Worm (Caenorhabditis elegans) whole organism, mixed stage, embryonic: Measurements from ENCODE around the gene T19H12.6.

Experiments used
- M03D4.4 ChIP-seq: sonication (generic microtip); optimal IDR thresholded peaks from 2 replicates; lab custom pipeline; 2017; ENCODE audit warnings: mild to moderate bottlenecking, missing genetic modification characterization, missing compliant biosample characterization
- bed-3 ChIP-seq: fragments of 200-800 bp; sonication (Bioruptor generic); optimal IDR thresholded peaks from 3 replicates; lab custom pipeline; 2018; ENCODE audit warnings: mild to moderate bottlenecking, missing genetic modification characterization, moderate library complexity, missing compliant biosample characterization
- blmp-1 ChIP-seq: fragments of 150-350 bp; optimal IDR thresholded peaks from 2 replicates; lab custom pipeline; 2014; ENCODE audit warnings: missing biosample characterization, missing genetic modification characterization
- ceh-39 ChIP-seq: fragments of 150-350 bp; optimal IDR thresholded peaks from 2 replicates; lab custom pipeline; 2014; ENCODE audit warnings: missing biosample characterization, missing genetic modification characterization
- ceh-43 ChIP-seq: fragments of 200-800 bp; sonication (Bioruptor generic); optimal IDR thresholded peaks from 2 replicates; lab custom pipeline; 2018; ENCODE audit warnings: mild to moderate bottlenecking, missing genetic modification characterization, moderate library complexity, missing compliant biosample characterization
- ceh-83 ChIP-seq: fragments of 200-800 bp; sonication (Bioruptor generic); optimal IDR thresholded peaks from 2 replicates; lab custom pipeline; 2018; ENCODE audit warnings: mild to moderate bottlenecking, missing genetic modification characterization, missing compliant biosample characterization
- ces-1 ChIP-seq: fragments of 150-350 bp; optimal IDR thresholded peaks from 2 replicates; lab custom pipeline; 2014; ENCODE audit warnings: missing biosample characterization, missing genetic modification reagents, missing genetic modification characterization
- drap-1 ChIP-seq: fragments of 200-800 bp; sonication (Bioruptor generic); optimal IDR thresholded peaks from 3 replicates; lab custom pipeline; 2018; ENCODE audit warnings: mild to moderate bottlenecking, missing genetic modification characterization, missing compliant biosample characterization
- elt-1 ChIP-seq: sonication (generic microtip); optimal IDR thresholded peaks from 2 replicates; lab custom pipeline; 2017; ENCODE audit warnings: missing genetic modification characterization, mild to moderate bottlenecking, missing compliant biosample characterization, antibody characterized with exemption, moderate library complexity, borderline replicate concordance; ENCODE audit not compliant: insufficient read depth
- elt-3 ChIP-seq: fragments of 150-350 bp; optimal IDR thresholded peaks from 2 replicates; lab custom pipeline; 2014; ENCODE audit warnings: missing biosample characterization, missing genetic modification characterization
- ham-2 ChIP-seq: fragments of 200-800 bp; sonication (Bioruptor generic); optimal IDR thresholded peaks from 2 replicates; lab custom pipeline; 2018; ENCODE audit warnings: mild to moderate bottlenecking, missing genetic modification characterization, missing compliant biosample characterization
- lin-13 ChIP-seq: fragments of 150-350 bp; optimal IDR thresholded peaks from 2 replicates; lab custom pipeline; 2014; ENCODE audit warnings: missing biosample characterization, missing genetic modification characterization
- lin-32 ChIP-seq: fragments of 200-800 bp; sonication (Bioruptor generic); optimal IDR thresholded peaks from 2 replicates; lab custom pipeline; 2018; ENCODE audit warnings: mild to moderate bottlenecking, missing genetic modification characterization, missing compliant biosample characterization
- lsy-2 ChIP-seq: fragments of 150-350 bp; optimal IDR thresholded peaks from 2 replicates; lab custom pipeline; 2014; ENCODE audit warnings: missing biosample characterization, missing genetic modification characterization
- nhr-12 ChIP-seq: fragments of 150-350 bp; optimal IDR thresholded peaks from 2 replicates; lab custom pipeline; 2014; ENCODE audit warnings: missing biosample characterization, missing genetic modification characterization
- nhr-2 ChIP-seq: fragments of 150-350 bp; optimal IDR thresholded peaks from 2 replicates; lab custom pipeline; 2014; ENCODE audit warnings: missing biosample characterization, missing genetic modification characterization
- nhr-237 ChIP-seq: fragments of 150-350 bp; optimal IDR thresholded peaks from 2 replicates; lab custom pipeline; 2014; ENCODE audit warnings: missing biosample characterization, missing genetic modification characterization
- nhr-28 ChIP-seq: fragments of 150-350 bp; optimal IDR thresholded peaks from 2 replicates; lab custom pipeline; 2014; ENCODE audit warnings: missing biosample characterization, missing genetic modification characterization
- nhr-76 ChIP-seq: sonication (generic microtip); optimal IDR thresholded peaks from 2 replicates; lab custom pipeline; 2017; ENCODE audit warnings: missing biosample characterization, missing genetic modification characterization
- pha-4 ChIP-seq: fragments of 150-350 bp; optimal IDR thresholded peaks from 2 replicates; lab custom pipeline; 2018; ENCODE audit warnings: missing biosample characterization, missing genetic modification reagents, missing genetic modification characterization
- sem-2 ChIP-seq: fragments of 200-800 bp; sonication (Bioruptor generic); optimal IDR thresholded peaks from 2 replicates; lab custom pipeline; 2018; ENCODE audit warnings: mild to moderate bottlenecking, missing genetic modification characterization, missing compliant biosample characterization
- snpc-4 ChIP-seq: fragments of 150-350 bp; optimal IDR thresholded peaks from 2 replicates; lab custom pipeline; 2014; ENCODE audit warnings: missing biosample characterization, missing genetic modification characterization
- sptf-1 ChIP-seq: sonication (generic microtip); optimal IDR thresholded peaks from 2 replicates; lab custom pipeline; 2017; ENCODE audit warnings: mild to moderate bottlenecking, missing genetic modification characterization, moderate library complexity, missing compliant biosample characterization
- tbx-8 ChIP-seq: fragments of 200-800 bp; sonication (Bioruptor generic); optimal IDR thresholded peaks from 2 replicates; lab custom pipeline; 2018; ENCODE audit warnings: mild to moderate bottlenecking, missing genetic modification characterization, moderate library complexity, missing compliant biosample characterization
- unc-120 ChIP-seq: sonication (generic microtip); optimal IDR thresholded peaks from 2 replicates; lab custom pipeline; 2017; ENCODE audit warnings: missing genetic modification characterization, missing compliant biosample characterization; ENCODE audit not compliant: poor library complexity, severe bottlenecking
- unc-39 ChIP-seq: fragments of 150-350 bp; optimal IDR thresholded peaks from 2 replicates; lab custom pipeline; 2014; ENCODE audit warnings: missing biosample characterization, missing genetic modification characterization
- unc-62 ChIP-seq: fragments of 150-350 bp; optimal IDR thresholded peaks from 2 replicates; lab custom pipeline; 2014; ENCODE audit warnings: missing biosample characterization, missing genetic modification reagents, missing genetic modification characterization
- zip-8 ChIP-seq: fragments of 150-350 bp; optimal IDR thresholded peaks from 2 replicates; lab custom pipeline; 2014; ENCODE audit warnings: missing biosample characterization, missing genetic modification characterization
- ztf-11 ChIP-seq: fragments of 150-350 bp; optimal IDR thresholded peaks from 2 replicates; lab custom pipeline; 2014; ENCODE audit warnings: missing biosample characterization, missing genetic modification characterization

T19H12.6 gene

DNA sequence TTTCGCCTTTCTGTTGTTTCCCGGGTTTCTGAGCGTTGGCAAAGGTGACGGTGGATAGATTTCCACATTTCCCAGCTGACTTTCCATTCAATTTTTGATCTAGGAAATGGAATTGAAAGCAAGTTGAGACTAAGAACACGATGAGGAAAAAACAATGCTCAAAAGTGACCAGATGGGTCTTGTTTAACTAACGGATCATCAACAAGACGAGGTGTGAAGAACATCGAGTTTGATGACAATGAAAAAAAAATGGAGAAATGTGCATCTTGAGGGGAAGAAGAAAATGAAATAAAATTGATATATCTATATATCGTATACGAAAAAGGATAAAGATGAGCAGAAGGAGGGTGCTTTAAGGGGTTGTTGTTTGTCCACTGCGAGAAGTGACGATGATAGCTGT, at the start of gene T19H12.6:
TSS of gene T19H12.6 (minus strand) at position 101 of the 400 bp plus-strand sequence.
- TF ChIP-seq pha-4 (tag; lab: Kevin White, UChicago) = no peak
- TF ChIP-seq ceh-43 (GFP tag; lab: Kevin White, UChicago) = no peak
- TF ChIP-seq lin-13 (tag; lab: Kevin White, UChicago) = no peak
- TF ChIP-seq drap-1 (GFP tag; lab: Kevin White, UChicago) = no peak
- TF ChIP-seq ztf-11 = no peak
- no peak for TF ChIP-seq unc-39 (tag; lab: Kevin White, UChicago)
- no peak for TF ChIP-seq lsy-2 (tag; lab: Kevin White, UChicago)
- TF ChIP-seq elt-1 (tag; lab: Kevin White, UChicago) = no peak
- TF ChIP-seq ceh-39 (tag; lab: Kevin White, UChicago) = no peak
- no peak for TF ChIP-seq tbx-8 (GFP tag; lab: Kevin White, UChicago)
- no peak for TF ChIP-seq ceh-83 (GFP tag; lab: Kevin White, UChicago)
- no peak for TF ChIP-seq nhr-237 (tag; lab: Kevin White, UChicago)
- no peak for TF ChIP-seq sem-2 (GFP tag; lab: Kevin White, UChicago)

DNA sequence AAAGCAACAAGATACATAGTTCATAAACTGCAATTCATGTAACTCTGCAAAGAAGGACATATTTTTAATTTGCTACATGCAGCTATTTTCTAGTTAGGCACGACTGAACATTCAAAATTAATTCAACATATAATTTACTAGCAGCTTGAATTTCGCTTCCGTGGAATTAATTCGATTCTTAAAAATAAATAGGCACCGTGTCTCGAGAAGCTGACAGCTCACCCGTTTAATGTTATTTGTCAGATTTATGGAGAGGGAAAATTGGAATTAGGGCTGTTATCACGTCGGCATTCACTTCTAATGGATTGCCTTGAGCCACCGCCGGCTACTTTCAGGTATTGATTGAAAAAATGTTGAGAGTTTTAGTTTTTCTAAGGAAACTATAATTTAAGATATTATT, 48.9 kb upstream of the T19H12.6 start, which contains the start of gene srh-21:
TSS of gene srh-21 (plus strand) at position 301 of the 400 bp plus-strand sequence.
- TF ChIP-seq lin-32 (GFP tag; lab: Kevin White, UChicago) = no peak
- no peak for TF ChIP-seq nhr-12
- TF ChIP-seq lsy-2 (tag; lab: Kevin White, UChicago) = no peak
- TF ChIP-seq nhr-2 = no peak

DNA sequence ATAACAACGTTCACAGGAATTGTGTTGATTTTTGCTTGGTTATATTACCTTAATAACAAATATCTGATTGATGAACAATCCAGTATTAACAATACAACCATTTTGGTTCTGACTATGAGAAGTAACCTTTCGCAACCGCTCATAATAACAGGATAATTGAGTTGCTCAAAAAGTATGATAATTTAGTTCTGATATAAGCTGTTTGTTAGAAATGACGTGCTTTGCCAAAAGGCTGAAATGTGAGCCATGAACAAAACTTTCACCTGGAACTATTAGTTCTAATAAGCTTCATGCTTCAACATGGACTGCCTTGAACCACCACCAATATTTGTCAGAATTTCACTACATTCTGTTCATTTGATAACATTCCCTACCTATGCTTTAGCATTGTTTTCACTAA, 47.1 kb upstream of the T19H12.6 start, which contains the start of gene srh-20:
TSS of gene srh-20 (plus strand) at position 301 of the 400 bp plus-strand sequence.
- TF ChIP-seq unc-120 (tag; lab: Kevin White, UChicago) = no peak
- no peak for TF ChIP-seq ztf-11
- no peak for TF ChIP-seq sem-2 (GFP tag; lab: Kevin White, UChicago)
- no peak for TF ChIP-seq tbx-8 (GFP tag; lab: Kevin White, UChicago)
- TF ChIP-seq lin-32 (GFP tag; lab: Kevin White, UChicago) = no peak
- TF ChIP-seq lsy-2 (tag; lab: Kevin White, UChicago) = no peak
- no peak for TF ChIP-seq M03D4.4

DNA sequence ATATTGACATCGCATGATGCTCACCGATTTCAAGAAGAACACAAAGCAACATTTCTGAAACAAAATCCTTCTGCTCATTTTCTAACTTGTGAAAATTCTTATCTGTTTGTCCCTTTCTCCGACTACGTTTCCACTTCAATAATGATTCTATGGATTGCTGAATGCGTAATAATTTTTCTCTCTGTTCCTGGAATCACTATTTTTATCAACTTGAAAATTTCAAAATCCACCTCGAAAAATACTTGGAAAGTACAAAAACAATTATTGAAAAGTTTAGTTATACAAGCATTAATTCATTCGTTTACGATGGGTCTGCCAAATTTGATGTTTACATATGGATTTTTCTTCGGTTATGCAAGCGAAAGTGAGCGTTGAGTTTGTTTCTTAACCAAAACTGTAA, 44.5 kb upstream of the T19H12.6 start, which contains the start of gene srh-22:
TSS of gene srh-22 (plus strand) at position 301 of the 400 bp plus-strand sequence.
- TF ChIP-seq sptf-1 (tag; lab: Kevin White, UChicago) (no peak), ham-2 (no peak), drap-1 (GFP tag; lab: Kevin White, UChicago) (no peak), ztf-11 (no peak), zip-8 (tag; lab: Kevin White, UChicago) (no peak), ceh-83 (GFP tag; lab: Kevin White, UChicago) (no peak)

DNA sequence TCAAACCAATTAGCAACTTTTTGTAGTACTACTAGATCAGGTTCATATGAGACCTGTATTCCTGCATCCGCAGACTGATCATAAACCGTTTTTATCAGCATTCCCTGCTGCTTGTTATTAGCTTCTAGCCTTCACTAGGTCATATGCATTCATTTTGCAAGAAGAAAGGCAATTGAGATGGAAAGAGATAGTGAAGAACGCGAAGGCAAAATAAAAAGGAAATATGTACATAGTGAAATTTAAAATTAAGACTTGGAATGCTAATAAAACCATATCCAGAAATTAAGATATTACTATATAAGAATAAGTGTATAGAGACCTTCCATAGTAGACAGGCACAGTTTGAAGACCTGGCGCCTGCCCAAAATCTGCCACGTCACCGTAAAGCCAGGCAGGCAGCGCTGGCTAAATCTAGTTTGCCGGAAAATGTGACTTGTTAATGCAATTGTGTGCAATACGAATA, 43.2 kb upstream of the T19H12.6 start, which contains the start of the genes C02E7.8 and srh-23:
TSS of gene C02E7.8 (minus strand) at position 101 of the 463 bp plus-strand sequence.
TSS of gene srh-23 (plus strand) at position 413 of the 463 bp plus-strand sequence.
- TF ChIP-seq nhr-2 (no peak), drap-1 (GFP tag; lab: Kevin White, UChicago) (no peak), sptf-1 (tag; lab: Kevin White, UChicago) (no peak), pha-4 (tag; lab: Kevin White, UChicago) (no peak), nhr-28 (tag; lab: Kevin White, UChicago) (no peak), snpc-4 (tag; lab: Kevin White, UChicago) (no peak), ceh-39 (tag; lab: Kevin White, UChicago) (no peak), ceh-43 (GFP tag; lab: Kevin White, UChicago) (no peak), ceh-83 (GFP tag; lab: Kevin White, UChicago) (no peak), elt-3 (tag; lab: Kevin White, UChicago) (no peak), bed-3 (no peak), ces-1 (GFP tag; lab: Kevin White, UChicago) (no peak), ham-2 (no peak)

DNA sequence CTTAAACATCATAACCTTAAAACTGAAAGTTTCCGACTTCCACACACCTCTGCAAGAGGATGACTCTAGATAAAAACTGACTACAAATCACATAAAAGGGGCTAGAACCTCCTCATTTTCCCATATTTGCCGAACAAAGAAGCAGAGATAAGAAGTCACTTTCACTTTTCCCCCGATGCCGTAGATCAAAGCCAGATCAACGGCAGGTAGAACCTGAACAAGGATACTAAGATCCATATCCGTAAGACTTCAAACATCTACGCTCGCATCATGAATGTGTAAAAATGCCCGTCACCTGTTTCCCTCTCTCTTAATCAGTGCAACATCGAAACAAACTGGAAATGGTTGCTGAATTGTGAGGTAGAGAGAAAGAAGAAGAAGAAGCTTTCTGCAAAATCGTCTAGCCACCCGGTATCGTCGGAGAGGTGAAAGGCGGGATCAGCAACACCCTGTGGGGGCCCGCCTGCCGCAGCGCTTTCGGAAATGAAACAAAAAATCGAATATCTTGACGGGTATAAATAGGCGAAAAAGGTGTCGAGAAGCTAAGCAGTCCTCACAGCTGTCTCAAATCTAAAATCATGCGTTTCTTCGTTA, 41.3 kb upstream of the T19H12.6 start, which contains the start of gene C02E7.6:
TSS of gene C02E7.6 (plus strand) at position 544 of the 594 bp plus-strand sequence.
- TF ChIP-seq ces-1 (GFP tag; lab: Kevin White, UChicago) = no peak
- no peak for TF ChIP-seq M03D4.4
- TF ChIP-seq nhr-237 (tag; lab: Kevin White, UChicago) = peak; percentile 14
- TF ChIP-seq blmp-1 (tag; lab: Kevin White, UChicago) = peak; percentile 67
- TF ChIP-seq ceh-43 (GFP tag; lab: Kevin White, UChicago) = no peak
- peak; percentile 16 for TF ChIP-seq unc-62 (GFP tag; lab: Kevin White, UChicago)
- no peak for TF ChIP-seq unc-120 (tag; lab: Kevin White, UChicago)
- TF ChIP-seq nhr-76 (tag; lab: Kevin White, UChicago) = no peak
- peak; percentile 90 for TF ChIP-seq elt-1 (tag; lab: Kevin White, UChicago)
